Worm (Caenorhabditis elegans): Measurements from ENCODE around the gene F53F4.18.

The F53F4.18 gene

DNA sequence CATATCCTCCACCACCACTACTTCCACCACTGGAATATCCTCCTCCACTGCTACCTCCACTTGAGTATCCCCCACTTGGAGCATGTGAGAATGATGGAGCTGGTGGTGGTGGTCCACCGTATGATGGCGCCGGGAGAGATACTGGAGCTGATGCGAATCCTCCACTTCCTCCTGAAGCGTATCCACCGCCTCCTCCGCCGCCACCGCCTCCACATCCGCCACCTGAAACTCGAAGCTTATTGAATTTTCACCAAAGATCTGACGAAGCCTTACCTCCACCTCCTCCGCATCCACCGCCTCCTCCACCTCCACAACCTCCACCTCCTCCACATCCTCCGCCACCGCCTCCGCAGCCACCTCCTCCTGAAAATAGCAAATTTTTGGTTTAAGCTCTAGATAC lies 27.2 kb upstream of the F53F4.18 start:
- TF ChIP-seq tbx-9 (tag; optimal IDR thresholded peaks at IDR 0.05; ENCODE audit: borderline replicate concordance) (no peak), zfh-2 (GFP tag; conservative IDR thresholded peaks at IDR 0.05) (peak; percentile 82), fkh-3 (tag; optimal IDR thresholded peaks at IDR 0.05) (no peak), egrh-3 (GFP tag; IDR thresholded peaks at IDR 0.05) (peak; percentile 66), repo-1 (tag; optimal IDR thresholded peaks at IDR 0.05) (no peak), ztf-6 (GFP tag; IDR thresholded peaks at IDR 0.05) (no peak), ztf-18 (tag; optimal IDR thresholded peaks at IDR 0.05) (no peak), dpl-1 (GFP tag; optimal IDR thresholded peaks at IDR 0.05) (no peak), K11D2.4 (GFP tag; IDR thresholded peaks at IDR 0.05) (no peak), sdz-38 (tag; optimal IDR thresholded peaks at IDR 0.05) (no peak), F49E8.2 (tag; optimal IDR thresholded peaks at IDR 0.05; ENCODE audit: insufficient read depth) (no peak), aptf-2 (GFP tag; conservative IDR thresholded peaks at IDR 0.05) (no peak), attf-6 (GFP tag; IDR thresholded peaks at IDR 0.05) (no peak), T26A5.8 (tag; optimal IDR thresholded peaks at IDR 0.05) (no peak), F39B2.1 (GFP tag; IDR thresholded peaks at IDR 0.05) (no peak)

DNA sequence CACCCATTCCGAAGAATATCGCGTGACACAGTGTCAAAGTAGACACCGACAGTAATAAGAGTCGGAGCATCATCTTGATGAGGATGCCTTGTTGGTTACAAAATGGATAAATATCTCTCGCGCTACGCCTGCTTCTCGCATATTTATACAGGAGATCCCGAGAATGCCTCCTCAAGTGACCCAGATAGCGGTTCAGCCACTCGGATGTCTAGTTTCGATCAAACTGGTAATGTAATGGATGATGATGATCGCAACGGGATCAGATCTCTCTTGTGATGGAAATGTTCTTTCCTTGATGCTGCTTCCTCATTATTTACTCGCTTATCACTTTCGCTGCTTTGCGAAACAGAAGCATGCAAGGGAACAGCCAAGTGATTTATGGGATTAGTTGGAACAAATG lies 26.1 kb upstream of the F53F4.18 start, which contains the start of gene grl-17:
TSS of gene grl-17 (minus strand) at position 101 of the 400 bp plus-strand sequence.
- no peak for TF ChIP-seq sptf-2 (GFP tag; optimal IDR thresholded peaks at IDR 0.05)
- TF ChIP-seq F23B12.7 (tag; optimal IDR thresholded peaks at IDR 0.05; ENCODE audit: insufficient read depth) = no peak
- TF ChIP-seq somi-1 (GFP tag; optimal IDR thresholded peaks at IDR 0.05) = no peak
- no peak for TF ChIP-seq F57C9.4 (tag; optimal IDR thresholded peaks at IDR 0.05)
- TF ChIP-seq fkh-3 (tag; optimal IDR thresholded peaks at IDR 0.05) = no peak
- TF ChIP-seq hlh-26 (GFP tag; conservative IDR thresholded peaks at IDR 0.05) = no peak
- no peak for TF ChIP-seq ztf-26 (tag; optimal IDR thresholded peaks at IDR 0.05)

DNA sequence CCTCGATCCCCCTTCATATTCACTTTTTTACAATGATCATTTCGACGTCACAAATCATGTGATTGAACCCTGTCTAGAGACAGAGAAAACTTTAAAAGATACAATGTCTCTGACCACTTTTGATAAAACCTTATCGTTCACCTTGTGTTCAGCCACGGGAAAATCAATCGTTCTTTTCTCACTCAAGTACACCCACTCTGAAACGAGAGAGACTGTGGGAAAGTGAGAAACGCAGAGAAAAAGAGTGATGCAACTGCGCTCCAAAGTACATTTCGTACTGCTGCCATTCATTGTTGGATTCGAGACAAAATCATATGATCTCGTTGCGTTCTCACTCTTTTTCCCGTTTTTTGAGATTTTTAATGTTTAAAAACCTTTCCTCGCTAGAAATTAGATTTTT lies 24.7 kb upstream of the F53F4.18 start:
- TF ChIP-seq hsf-1 (GFP tag; IDR thresholded peaks at IDR 0.05) (peak; percentile 9; the same call in 1 of the 2 replicates), nhr-179 (tag; optimal IDR thresholded peaks at IDR 0.05) (no peak), hlh-26 (GFP tag; conservative IDR thresholded peaks at IDR 0.05) (no peak), snpc-1.1 (tag; optimal IDR thresholded peaks at IDR 0.05; ENCODE audit: insufficient read depth) (no peak), lin-40 (tag; optimal IDR thresholded peaks at IDR 0.05) (peak; percentile 91), T07F8.4 (tag; optimal IDR thresholded peaks at IDR 0.05) (no peak), ceh-91 (GFP tag; IDR thresholded peaks at IDR 0.05) (no peak), C17E4.6 (GFP tag; IDR thresholded peaks at IDR 0.05) (no peak), somi-1 (GFP tag; optimal IDR thresholded peaks at IDR 0.05) (peak; percentile 82), ztf-18 (tag; optimal IDR thresholded peaks at IDR 0.05) (peak; percentile 56), him-1 (tag; optimal IDR thresholded peaks at IDR 0.05) (no peak), ceh-40 (GFP tag; IDR thresholded peaks at IDR 0.05) (no peak), attf-3 (GFP tag; conservative IDR thresholded peaks at IDR 0.05) (0 out of 2 replicates have a peak, but pooled peaks have one; percentile 36), tbp1 (GFP tag; optimal IDR thresholded peaks at IDR 0.05) (peak; percentile 68), nhr-90 (tag; optimal IDR thresholded peaks at IDR 0.05) (peak; percentile 56), nhr-80 (tag; optimal IDR thresholded peaks at IDR 0.05) (peak; percentile 97), ceh-58 (GFP tag; IDR thresholded peaks at IDR 0.05) (no peak), die-1 (tag; optimal IDR thresholded peaks at IDR 0.05) (no peak), attf-6 (GFP tag; IDR thresholded peaks at IDR 0.05) (no peak), pbrm-1 (GFP tag; IDR thresholded peaks at IDR 0.05) (peak; percentile 75), mel-28 (tag; optimal IDR thresholded peaks at IDR 0.05; ENCODE audit: borderline replicate concordance) (no peak), madf-10 (tag; optimal IDR thresholded peaks at IDR 0.05) (peak; percentile 74), egrh-3 (GFP tag; IDR thresholded peaks at IDR 0.05) (0 out of 2 replicates have a peak, but pooled peaks have one; percentile 10), rpc-1 (optimal IDR thresholded peaks at IDR 0.05) (no peak), rpc-1 (tag; optimal IDR thresholded peaks at IDR 0.05) (no peak), efl-1 (GFP tag; optimal IDR thresholded peaks at IDR 0.05) (no peak), ztf-26 (tag; optimal IDR thresholded peaks at IDR 0.05) (peak; percentile 67), ccch-3 (GFP tag; optimal IDR thresholded peaks at IDR 0.05) (no peak), tlf-1 (GFP tag; optimal IDR thresholded peaks at IDR 0.05) (peak; percentile 63), Y67H2A.10 (GFP tag; conservative IDR thresholded peaks at IDR 0.05) (no peak), C06A6.2 (GFP tag; conservative IDR thresholded peaks at IDR 0.05) (peak; percentile 81)
